Fruit fly (Drosophila melanogaster): ENCODE data around the gene Sgt1.

dm6 chr3R:8300928-8301752 is 3.9 kb downstream of the Sgt1 start, which contains the start of the genes CG9626 and mRpL1:
- no peak for TF ChIP-seq CG34367 (tag; optimal IDR thresholded peaks at IDR 0.05)
- no peak for TF ChIP-seq EcR (GFP tag; optimal IDR thresholded peaks at IDR 0.05)
- TF ChIP-seq CG32121 (GFP tag; IDR thresholded peaks at IDR 0.05) = no peak
- TF ChIP-seq CG14655 (GFP tag; optimal IDR thresholded peaks at IDR 0.05) = no peak
- no peak for TF ChIP-seq fd96Ca (GFP tag; IDR thresholded peaks at IDR 0.05)
- peak; percentile 53; the same call in 2 of the 3 replicates for TF ChIP-seq CG4496 (GFP tag; IDR thresholded peaks at IDR 0.05)
- no peak for TF ChIP-seq rn (GFP tag; IDR thresholded peaks at IDR 0.05)
- no peak for TF ChIP-seq CG12605 (GFP tag; IDR thresholded peaks at IDR 0.05)
- no peak for TF ChIP-seq CG17806 (tag; optimal IDR thresholded peaks at IDR 0.05)
- TF ChIP-seq CG8159 (tag; optimal IDR thresholded peaks at IDR 0.05) = no peak
- TF ChIP-seq gl (tag; optimal IDR thresholded peaks at IDR 0.05) = no peak

Measured in whole organism, pupa.